Worm (Caenorhabditis elegans): ENCODE results near the gene ddi-1.

ce11 chrIV:6542962-6543361 is 20.3 kb downstream of the ddi-1 start:
- no peak for TF ChIP-seq ceh-9 (tag; optimal IDR thresholded peaks at IDR 0.05)
- no peak for TF ChIP-seq ceh-45 (GFP tag; IDR thresholded peaks at IDR 0.05)
- TF ChIP-seq unc-55 (GFP tag; optimal IDR thresholded peaks at IDR 0.05) = no peak
